Worm (Caenorhabditis elegans): Measurements from ENCODE around the gene T01D1.7.

T01D1.7 gene

ce11 chrII:128929-129328 lies 44.6 kb downstream of the T01D1.7 start, which contains the start of gene srd-3:
Gene srd-3 (minus strand): TSS chrII:129029.
- no peak for TF ChIP-seq bed-3 (GFP tag; optimal IDR thresholded peaks at IDR 0.05)
- no peak for TF ChIP-seq pha-4 (tag; optimal IDR thresholded peaks at IDR 0.05)
- no peak for TF ChIP-seq unc-39 (tag; optimal IDR thresholded peaks at IDR 0.05)
- no peak for TF ChIP-seq ceh-83 (GFP tag; optimal IDR thresholded peaks at IDR 0.05)
- TF ChIP-seq ceh-39 (tag; optimal IDR thresholded peaks at IDR 0.05), result no peak
- TF ChIP-seq tbx-8 (GFP tag; optimal IDR thresholded peaks at IDR 0.05), result no peak
- TF ChIP-seq nhr-237 (tag; optimal IDR thresholded peaks at IDR 0.05), result no peak
- no peak for TF ChIP-seq snpc-4 (tag; optimal IDR thresholded peaks at IDR 0.05)
- no peak for TF ChIP-seq elt-3 (tag; optimal IDR thresholded peaks at IDR 0.05)
- no peak for TF ChIP-seq M03D4.4 (tag; optimal IDR thresholded peaks at IDR 0.05)
- TF ChIP-seq hlh-1 (tag; optimal IDR thresholded peaks at IDR 0.05), result no peak
- no peak for TF ChIP-seq sptf-1 (tag; optimal IDR thresholded peaks at IDR 0.05)

- TF ChIP-seq ham-2 (GFP tag; optimal IDR thresholded peaks at IDR 0.05) (no peak), zip-8 (tag; optimal IDR thresholded peaks at IDR 0.05) (no peak), nhr-2 (tag; optimal IDR thresholded peaks at IDR 0.05) (no peak), nhr-76 (tag; optimal IDR thresholded peaks at IDR 0.05) (no peak), unc-62 (GFP tag; optimal IDR thresholded peaks at IDR 0.05) (no peak), unc-39 (tag; optimal IDR thresholded peaks at IDR 0.05) (no peak), sem-2 (GFP tag; optimal IDR thresholded peaks at IDR 0.05) (no peak), lsy-2 (tag; optimal IDR thresholded peaks at IDR 0.05) (no peak), sptf-1 (tag; optimal IDR thresholded peaks at IDR 0.05) (no peak), nhr-237 (tag; optimal IDR thresholded peaks at IDR 0.05) (no peak), nhr-28 (tag; optimal IDR thresholded peaks at IDR 0.05) (no peak), ztf-11 (tag; optimal IDR thresholded peaks at IDR 0.05) (no peak), ceh-39 (tag; optimal IDR thresholded peaks at IDR 0.05) (no peak), mab-5 (tag; optimal IDR thresholded peaks at IDR 0.05) (no peak), ces-1 (GFP tag; optimal IDR thresholded peaks at IDR 0.05) (no peak), mep-1 (tag; optimal IDR thresholded peaks at IDR 0.05) (no peak), ceh-83 (GFP tag; optimal IDR thresholded peaks at IDR 0.05) (no peak), unc-120 (tag; optimal IDR thresholded peaks at IDR 0.05; ENCODE audit: poor library complexity, severe bottlenecking) (no peak), elt-3 (tag; optimal IDR thresholded peaks at IDR 0.05) (no peak)
Observed at ce11 chrII:124904-125303, 48.7 kb downstream of the T01D1.7 start, which contains the start of gene nmur-2. Gene nmur-2 (minus strand): TSS chrII:125004.

- TF ChIP-seq nhr-237 (tag; optimal IDR thresholded peaks at IDR 0.05), result no peak
- TF ChIP-seq nhr-76 (tag; optimal IDR thresholded peaks at IDR 0.05), result no peak
- TF ChIP-seq nhr-12 (tag; optimal IDR thresholded peaks at IDR 0.05), result no peak
- no peak for TF ChIP-seq ceh-39 (tag; optimal IDR thresholded peaks at IDR 0.05)
- no peak for TF ChIP-seq drap-1 (GFP tag; optimal IDR thresholded peaks at IDR 0.05)
Observed at ce11 chrII:122494-122893, 51.1 kb downstream of the T01D1.7 start.

- TF ChIP-seq nhr-2 (tag; optimal IDR thresholded peaks at IDR 0.05), result peak; percentile 75
- TF ChIP-seq cnd-1 (tag; optimal IDR thresholded peaks at IDR 0.05), result no peak
- TF ChIP-seq blmp-1 (tag; optimal IDR thresholded peaks at IDR 0.05), result no peak
- TF ChIP-seq snpc-4 (tag; optimal IDR thresholded peaks at IDR 0.05), result no peak
- TF ChIP-seq lsy-2 (tag; optimal IDR thresholded peaks at IDR 0.05), result no peak
- TF ChIP-seq unc-39 (tag; optimal IDR thresholded peaks at IDR 0.05), result no peak
Observed at ce11 chrII:122008-122407, 51.6 kb downstream of the T01D1.7 start.

- TF ChIP-seq ceh-83 (GFP tag; optimal IDR thresholded peaks at IDR 0.05), result no peak
- TF ChIP-seq mls-2 (tag; optimal IDR thresholded peaks at IDR 0.05), result no peak
- no peak for TF ChIP-seq snpc-4 (tag; optimal IDR thresholded peaks at IDR 0.05)
- TF ChIP-seq unc-39 (tag; optimal IDR thresholded peaks at IDR 0.05), result no peak
- no peak for TF ChIP-seq lin-32 (GFP tag; optimal IDR thresholded peaks at IDR 0.05)
- TF ChIP-seq bed-3 (GFP tag; optimal IDR thresholded peaks at IDR 0.05), result no peak
- no peak for TF ChIP-seq ham-2 (GFP tag; optimal IDR thresholded peaks at IDR 0.05)
Observed at ce11 chrII:121121-121520, 52.5 kb downstream of the T01D1.7 start, which contains the start of gene K10B4.3. Gene K10B4.3 (minus strand): TSS chrII:121221.

Data from whole organism, mixed stage, embryonic.